Worm (Caenorhabditis elegans) whole organism, early embryonic: ENCODE results near the gene vit-2.

Experiments used
- B0310.2 ChIP-seq: sonication (generic microtip); optimal IDR thresholded peaks from 2 replicates; lab custom pipeline; 2016; ENCODE audit warnings: mild to moderate bottlenecking, missing genetic modification characterization, missing compliant biosample characterization
- F13C5.2 ChIP-seq: sonication (generic microtip); optimal IDR thresholded peaks from 2 replicates; lab custom pipeline; 2017; ENCODE audit warnings: mild to moderate bottlenecking, missing genetic modification characterization, inconsistent platforms, missing compliant biosample characterization
- aly-1 ChIP-seq: sonication (generic microtip); optimal IDR thresholded peaks from 2 replicates; lab custom pipeline; 2016; ENCODE audit warnings: missing genetic modification characterization, missing compliant biosample characterization
- ama-1 ChIP-seq: fragments of 150-350 bp; optimal IDR thresholded peaks from 2 replicates; lab custom pipeline; 2014
- ceh-36 ChIP-seq: sonication (generic microtip); optimal IDR thresholded peaks from 2 replicates; lab custom pipeline; 2016; ENCODE audit warnings: missing genetic modification characterization, inconsistent platforms, missing compliant biosample characterization
- flt-1 ChIP-seq: fragments of 200-800 bp; sonication (Bioruptor generic); IDR thresholded peaks from 2 replicates; pipeline ENCODE4 v1.3.6; 2022; ENCODE audit warnings: missing genetic modification characterization, missing compliant biosample characterization
- hmbx-1 ChIP-seq: sonication (generic microtip); optimal IDR thresholded peaks from 2 replicates; lab custom pipeline; 2016; ENCODE audit warnings: mild to moderate bottlenecking, missing genetic modification characterization, missing compliant biosample characterization
- hmg-4 ChIP-seq: fragments of 200-800 bp; sonication (Bioruptor generic); optimal IDR thresholded peaks from 2 replicates; lab custom pipeline; 2018; ENCODE audit warnings: mild to moderate bottlenecking, missing genetic modification characterization, missing compliant biosample characterization
- hnd-1 ChIP-seq: sonication (generic microtip); optimal IDR thresholded peaks from 2 replicates; lab custom pipeline; 2016; ENCODE audit warnings: missing genetic modification characterization, missing compliant biosample characterization
- sea-1 ChIP-seq: fragments of 200-800 bp; sonication (Bioruptor generic); conservative IDR thresholded peaks from 2 replicates; pipeline ENCODE4 v1.3.6; 2022; ENCODE audit warnings: missing genetic modification characterization, missing compliant biosample characterization
- tbx-11 ChIP-seq: fragments of 200-800 bp; sonication (Bioruptor generic); IDR thresholded peaks from 2 replicates; pipeline ENCODE4 v1.3.6; 2022; ENCODE audit warnings: missing genetic modification characterization, missing compliant biosample characterization
- tbx-37 ChIP-seq: fragments of 200-800 bp; sonication (Bioruptor generic); conservative IDR thresholded peaks from 2 replicates; pipeline ENCODE4 v1.3.6; 2022; ENCODE audit warnings: missing genetic modification reagents, missing genetic modification characterization, missing compliant biosample characterization
- tra-4 ChIP-seq: sonication (generic microtip); optimal IDR thresholded peaks from 2 replicates; lab custom pipeline; 2017; ENCODE audit warnings: missing genetic modification characterization, missing compliant biosample characterization

DNA sequence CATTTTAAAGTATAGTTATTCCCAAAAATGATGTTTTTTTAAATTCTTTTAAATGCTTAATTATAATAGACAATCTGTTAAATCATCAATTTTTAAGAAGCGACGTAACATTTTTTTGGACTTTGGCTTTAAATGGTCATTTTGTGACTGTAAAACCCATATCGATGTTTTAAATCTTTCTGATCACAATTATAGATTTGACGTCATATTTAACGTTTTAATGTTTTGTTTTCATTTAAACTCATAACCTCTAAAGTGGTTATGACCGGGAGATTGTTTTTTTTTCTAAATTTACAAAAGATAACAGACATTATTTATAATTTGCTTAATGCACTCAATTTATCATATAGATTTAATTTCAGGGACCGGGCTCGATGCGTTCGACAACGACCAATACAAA is 11.1 kb downstream of the vit-2 start:
- TF ChIP-seq tra-4 (tag; lab: Kevin White, UChicago) (no peak), hmg-4 (GFP tag; lab: Kevin White, UChicago) (no peak), hmbx-1 (tag; lab: Kevin White, UChicago) (no peak), sea-1 (GFP tag; lab: Robert Waterston, UW) (no peak), hnd-1 (tag; lab: Kevin White, UChicago) (no peak), tbx-37 (GFP tag; lab: Robert Waterston, UW) (no peak), aly-1 (no peak), flt-1 (GFP tag; lab: Robert Waterston, UW) (no peak), F13C5.2 (tag; lab: Kevin White, UChicago) (no peak), ama-1 (no peak), ceh-36 (no peak), tbx-11 (no peak), B0310.2 (tag; lab: Kevin White, UChicago) (no peak)
